Fruit fly (Drosophila melanogaster) whole organism, embryonic: ENCODE data around the gene UQCR-6.4L.

Experiments
- Atf-2 ChIP-seq: fragments of 200-800 bp; sonication (Bioruptor generic); optimal IDR thresholded peaks from 2 replicates; lab custom pipeline; 2016; ENCODE audit warnings: missing biosample characterization, missing genetic modification characterization
- B-H1 ChIP-seq: fragments of 200-800 bp; sonication (Bioruptor generic); IDR thresholded peaks from 3 replicates; pipeline ENCODE4 v1.3.6; 2022; ENCODE audit warnings: missing biosample characterization, missing genetic modification characterization
- B-H2 ChIP-seq: fragments of 200-800 bp; sonication (Bioruptor generic); optimal IDR thresholded peaks from 2 replicates; lab custom pipeline; 2018; ENCODE audit warnings: missing biosample characterization, mild to moderate bottlenecking, missing genetic modification characterization
- CG10979 ChIP-seq: fragments of 200-800 bp; sonication (Bioruptor generic); optimal IDR thresholded peaks from 2 replicates; lab custom pipeline; 2018; ENCODE audit warnings: missing biosample characterization, mild to moderate bottlenecking, missing genetic modification characterization, moderate library complexity
- CG11560 ChIP-seq: fragments of 200-800 bp; sonication (Bioruptor generic); IDR thresholded peaks from 3 replicates; pipeline ENCODE4 v1.3.6; 2022; ENCODE audit warnings: missing biosample characterization, missing genetic modification characterization
- CG13296 ChIP-seq: fragments of 200-800 bp; sonication (Bioruptor generic); optimal IDR thresholded peaks from 3 replicates; lab custom pipeline; 2018; ENCODE audit warnings: missing biosample characterization, mild to moderate bottlenecking, missing genetic modification characterization
- CG13775 ChIP-seq: fragments of 200-800 bp; sonication (Bioruptor generic); optimal IDR thresholded peaks from 3 replicates; lab custom pipeline; 2017; ENCODE audit warnings: missing biosample characterization, mild to moderate bottlenecking, missing genetic modification characterization
- CG14050 ChIP-seq: fragments of 200-800 bp; sonication (Bioruptor generic); IDR thresholded peaks from 3 replicates; pipeline ENCODE4 v1.3.6; 2022; ENCODE audit warnings: missing biosample characterization, missing genetic modification characterization
- CG15011 ChIP-seq: fragments of 200-800 bp; sonication (Bioruptor generic); optimal IDR thresholded peaks from 3 replicates; lab custom pipeline; 2018; ENCODE audit warnings: missing biosample characterization, mild to moderate bottlenecking, missing genetic modification characterization
- CG15479 ChIP-seq: fragments of 200-800 bp; sonication (Bioruptor generic); optimal IDR thresholded peaks from 3 replicates; lab custom pipeline; 2019; ENCODE audit warnings: missing biosample characterization, mild to moderate bottlenecking, missing genetic modification characterization, moderate library complexity
- CG1602 ChIP-seq: fragments of 200-800 bp; sonication (Bioruptor generic); optimal IDR thresholded peaks from 3 replicates; lab custom pipeline; 2016; ENCODE audit warnings: missing biosample characterization, missing genetic modification characterization
- CG2120 ChIP-seq: fragments of 200-800 bp; sonication (Bioruptor generic); optimal IDR thresholded peaks from 3 replicates; lab custom pipeline; 2016; ENCODE audit warnings: missing biosample characterization, missing genetic modification characterization
- CG30403 ChIP-seq: fragments of 200-800 bp; sonication (Bioruptor generic); optimal IDR thresholded peaks from 3 replicates; lab custom pipeline; 2016; ENCODE audit warnings: missing biosample characterization, missing genetic modification characterization
- CG42726 ChIP-seq: fragments of 200-800 bp; sonication (Bioruptor generic); IDR thresholded peaks from 2 replicates; pipeline ENCODE4 v1.3.6; 2022; ENCODE audit warnings: missing biosample characterization, missing genetic modification characterization; ENCODE audit not compliant: partially characterized antibody
- CG4617 ChIP-seq: fragments of 200-800 bp; sonication (Bioruptor generic); optimal IDR thresholded peaks from 3 replicates; lab custom pipeline; 2016; ENCODE audit warnings: missing biosample characterization, missing genetic modification characterization, borderline replicate concordance
- CG6765 ChIP-seq: fragments of 200-800 bp; sonication (Bioruptor generic); optimal IDR thresholded peaks from 3 replicates; lab custom pipeline; 2017; ENCODE audit warnings: missing biosample characterization, mild to moderate bottlenecking, missing genetic modification characterization
- CG7987 ChIP-seq: fragments of 200-800 bp; sonication (Bioruptor generic); optimal IDR thresholded peaks from 2 replicates; lab custom pipeline; 2018; ENCODE audit warnings: missing biosample characterization, mild to moderate bottlenecking, missing genetic modification characterization, moderate library complexity
- CG9727 ChIP-seq: fragments of 200-800 bp; sonication (Bioruptor generic); optimal IDR thresholded peaks from 3 replicates; lab custom pipeline; 2017; ENCODE audit warnings: missing biosample characterization, mild to moderate bottlenecking, missing genetic modification characterization
- CTCF ChIP-seq: fragments of 200-800 bp; sonication (Bioruptor generic); optimal IDR thresholded peaks from 2 replicates; lab custom pipeline; 2017; ENCODE audit warnings: missing biosample characterization, mild to moderate bottlenecking, missing genetic modification characterization, moderate library complexity
- D ChIP-seq, 2 experiments: fragments of 200-800 bp in 1 of 2; fragments of >200 bp in 1 of 2; sonication (Bioruptor generic) in 1 of 2; optimal IDR thresholded peaks; 2 replicates in 1 of 2; 3 replicates in 1 of 2; lab custom pipeline; 2017; ENCODE audit warnings: mild to moderate bottlenecking in 1 of 2, missing biosample characterization in 1 of 2, missing genetic modification characterization in 1 of 2, missing genetic modification reagents in 1 of 2
- Dbx ChIP-seq: fragments of 200-800 bp; sonication (Bioruptor generic); IDR thresholded peaks from 3 replicates; pipeline ENCODE4 v1.3.6; 2022; ENCODE audit warnings: missing biosample characterization, missing genetic modification characterization
- Gsc ChIP-seq: fragments of 200-800 bp; sonication (Bioruptor generic); IDR thresholded peaks from 2 replicates; pipeline ENCODE4 v1.3.6; 2022; ENCODE audit warnings: missing biosample characterization, missing genetic modification characterization
- Gug ChIP-seq: fragments of 200-800 bp; sonication (Bioruptor generic); IDR thresholded peaks from 4 replicates; pipeline ENCODE4 v1.3.6; 2022; ENCODE audit warnings: missing biosample characterization, missing genetic modification characterization
- HLH4C ChIP-seq: fragments of 200-800 bp; sonication (Bioruptor generic); IDR thresholded peaks from 3 replicates; pipeline ENCODE4 v1.3.6; 2022; ENCODE audit warnings: missing biosample characterization, missing genetic modification characterization; ENCODE audit not compliant: partially characterized antibody
- HmgD ChIP-seq: fragments of 200-800 bp; sonication (Bioruptor generic); optimal IDR thresholded peaks from 3 replicates; lab custom pipeline; 2016; ENCODE audit warnings: missing biosample characterization, missing genetic modification characterization
- Hr51 ChIP-seq, 2 experiments: fragments of 200-800 bp; sonication (Bioruptor generic); optimal IDR thresholded peaks; 2 replicates in 1 of 2; 3 replicates in 1 of 2; lab custom pipeline; 2016 to 2018; ENCODE audit warnings: missing biosample characterization in 2 of 2, missing genetic modification characterization in 2 of 2, mild to moderate bottlenecking in 1 of 2, moderate library complexity in 1 of 2
- Kr ChIP-seq: fragments of 200-800 bp; sonication (Bioruptor generic); optimal IDR thresholded peaks from 2 replicates; lab custom pipeline; 2017; ENCODE audit warnings: missing biosample characterization, mild to moderate bottlenecking, missing genetic modification characterization
- MBD-R2 ChIP-seq: fragments of 200-800 bp; sonication (Bioruptor generic); IDR thresholded peaks from 2 replicates; pipeline ENCODE4 v1.3.6; 2022; ENCODE audit warnings: missing biosample characterization, missing genetic modification characterization
- MESR4 ChIP-seq: fragments of 200-800 bp; sonication (Bioruptor generic); optimal IDR thresholded peaks from 2 replicates; lab custom pipeline; 2018; ENCODE audit warnings: missing biosample characterization, mild to moderate bottlenecking, missing genetic modification characterization, moderate library complexity
- NFAT ChIP-seq: fragments of 200-800 bp; sonication (Bioruptor generic); IDR thresholded peaks from 2 replicates; pipeline ENCODE4 v1.3.6; 2022; ENCODE audit warnings: missing biosample characterization, missing genetic modification characterization
- Nf-YA ChIP-seq: fragments of 200-800 bp; sonication (Bioruptor generic); IDR thresholded peaks from 2 replicates; pipeline ENCODE4 v1.3.6; 2022; ENCODE audit warnings: missing biosample characterization, missing genetic modification characterization
- Rfx ChIP-seq: fragments of 200-800 bp; sonication (Bioruptor generic); IDR thresholded peaks from 2 replicates; pipeline ENCODE4 v1.3.6; 2022; ENCODE audit warnings: missing biosample characterization, missing genetic modification characterization
- Sox100B ChIP-seq: fragments of 200-800 bp; sonication (Bioruptor generic); optimal IDR thresholded peaks from 3 replicates; lab custom pipeline; 2018; ENCODE audit warnings: missing biosample characterization, mild to moderate bottlenecking, missing genetic modification characterization
- Sry-δ ChIP-seq: fragments of 200-800 bp; sonication (Bioruptor generic); optimal IDR thresholded peaks from 2 replicates; lab custom pipeline; 2016; ENCODE audit warnings: missing biosample characterization, missing genetic modification characterization
- Taf1 ChIP-seq: fragments of 200-800 bp; sonication (Bioruptor generic); IDR thresholded peaks from 2 replicates; pipeline ENCODE4 v1.3.6; 2022; ENCODE audit warnings: missing biosample characterization, missing genetic modification characterization
- Tbp ChIP-seq: fragments of >200 bp; optimal IDR thresholded peaks from 2 replicates; lab custom pipeline; 2018; ENCODE audit warnings: missing biosample characterization, missing genetic modification characterization
- Usf ChIP-seq: fragments of 200-800 bp; sonication (Bioruptor generic); optimal IDR thresholded peaks from 2 replicates; lab custom pipeline; 2017; ENCODE audit warnings: missing genotype, missing biosample characterization, missing genetic modification characterization
- ash1 ChIP-seq: fragments of 200-800 bp; sonication (Bioruptor generic); optimal IDR thresholded peaks from 2 replicates; lab custom pipeline; 2018; ENCODE audit warnings: missing biosample characterization, mild to moderate bottlenecking, missing genetic modification characterization
- cas ChIP-seq: fragments of 200-800 bp; sonication (Bioruptor generic); IDR thresholded peaks from 2 replicates; pipeline ENCODE4 v1.3.6; 2022; ENCODE audit warnings: missing biosample characterization, missing genetic modification characterization
- chif ChIP-seq, 2 experiments: fragments of 200-800 bp; sonication (Bioruptor generic); optimal IDR thresholded peaks; 3 replicates each; lab custom pipeline; 2016; ENCODE audit warnings: missing biosample characterization in 2 of 2, missing genetic modification characterization in 2 of 2
- chm ChIP-seq: fragments of 200-800 bp; sonication (Bioruptor generic); IDR thresholded peaks from 2 replicates; pipeline ENCODE4 v1.3.6; 2022; ENCODE audit warnings: missing biosample characterization, missing genetic modification characterization
- crol ChIP-seq: fragments of 200-800 bp; sonication (Bioruptor generic); IDR thresholded peaks from 2 replicates; pipeline ENCODE4 v1.3.6; 2022; ENCODE audit warnings: missing biosample characterization, missing genetic modification characterization
- ewg ChIP-seq: fragments of 200-800 bp; sonication (Bioruptor generic); optimal IDR thresholded peaks from 3 replicates; lab custom pipeline; 2017; ENCODE audit warnings: mild to moderate bottlenecking, missing biosample characterization, missing genetic modification reagents, missing genetic modification characterization
- gro ChIP-seq: fragments of 200-800 bp; sonication (Bioruptor generic); optimal IDR thresholded peaks from 2 replicates; lab custom pipeline; 2016; ENCODE audit warnings: missing biosample characterization, missing genetic modification characterization
- her ChIP-seq: fragments of 200-800 bp; sonication (Bioruptor generic); optimal IDR thresholded peaks from 2 replicates; lab custom pipeline; 2016; ENCODE audit warnings: missing biosample characterization, missing genetic modification characterization
- ind ChIP-seq: fragments of 200-800 bp; sonication (Bioruptor generic); optimal IDR thresholded peaks from 3 replicates; lab custom pipeline; 2016; ENCODE audit warnings: missing biosample characterization, missing genetic modification characterization
- klu ChIP-seq: fragments of 200-800 bp; sonication (Bioruptor generic); IDR thresholded peaks from 2 replicates; pipeline ENCODE4 v1.3.6; 2022; ENCODE audit warnings: missing biosample characterization, missing genetic modification characterization
- knrl ChIP-seq: fragments of 200-800 bp; sonication (Bioruptor generic); IDR thresholded peaks from 3 replicates; pipeline ENCODE4 v1.3.6; 2022; ENCODE audit warnings: missing biosample characterization, missing genetic modification characterization; ENCODE audit not compliant: partially characterized antibody
- pum ChIP-seq: fragments of 200-800 bp; sonication (Bioruptor generic); optimal IDR thresholded peaks from 2 replicates; lab custom pipeline; 2016; ENCODE audit warnings: missing biosample characterization, missing genetic modification characterization
- ro ChIP-seq: fragments of 200-800 bp; sonication (Bioruptor generic); IDR thresholded peaks from 2 replicates; pipeline ENCODE4 v1.3.6; 2022; ENCODE audit warnings: missing biosample characterization, missing genetic modification characterization
- trem ChIP-seq: fragments of 200-800 bp; optimal IDR thresholded peaks from 3 replicates; lab custom pipeline; 2019; ENCODE audit warnings: missing biosample characterization, mild to moderate bottlenecking, missing genetic modification characterization, moderate library complexity
- trh ChIP-seq: fragments of 200-800 bp; sonication (Bioruptor generic); optimal IDR thresholded peaks from 2 replicates; lab custom pipeline; 2016; ENCODE audit warnings: missing biosample characterization, missing genetic modification characterization

Gene UQCR-6.4L

dm6 chr3L:16567495-16567894 is 945 bp downstream of the UQCR-6.4L start (continued):
- 0 out of 2 replicates have a peak, but pooled peaks have one; percentile 20 for TF ChIP-seq chm (GFP tag; lab: Robert Waterston, UW)
- no peak for TF ChIP-seq gro (GFP tag; lab: Kevin White, UChicago)
- TF ChIP-seq CG30403 (GFP tag; lab: Kevin White, UChicago) = peak; percentile 43
- TF ChIP-seq CG4617 = no peak
- no peak for TF ChIP-seq Atf-2
- no peak for TF ChIP-seq NFAT (GFP tag; lab: Robert Waterston, UW)
- TF ChIP-seq Sry-δ = no peak
- no peak for TF ChIP-seq CG2120
- TF ChIP-seq Sox100B (GFP tag; lab: Kevin White, UChicago) = peak; percentile 68
- TF ChIP-seq CG9727 = peak; percentile 53
- TF ChIP-seq B-H2 = no peak
- no peak for TF ChIP-seq MBD-R2
- TF ChIP-seq Hr51 (GFP tag; optimal IDR thresholded peaks at IDR 0.05; lab: Kevin White, UChicago) = peak in 1 of 2 experiments; percentile 79
- no peak for TF ChIP-seq Kr
- no peak for TF ChIP-seq pum (GFP tag; lab: Kevin White, UChicago)
- no peak for TF ChIP-seq Dbx (GFP tag; lab: Robert Waterston, UW)
- no peak for TF ChIP-seq CG42726 (GFP tag; lab: Robert Waterston, UW)
- TF ChIP-seq CG14050 (GFP tag; lab: Robert Waterston, UW) = no peak
- no peak for TF ChIP-seq HLH4C
- peak; percentile 40 for TF ChIP-seq CG15011 (GFP tag; lab: Kevin White, UChicago)
- TF ChIP-seq Gsc = no peak
- TF ChIP-seq trh = no peak
- TF ChIP-seq CG6765 (GFP tag; lab: Kevin White, UChicago) = no peak
- TF ChIP-seq CG1602 (GFP tag; lab: Kevin White, UChicago) = peak; percentile 41
- no peak for TF ChIP-seq ash1 (GFP tag; lab: Kevin White, UChicago)
- no peak for TF ChIP-seq cas (GFP tag; lab: Robert Waterston, UW)
- TF ChIP-seq MESR4 (GFP tag; lab: Kevin White, UChicago) = no peak
- peak; percentile 12; the same call in 1 of the 3 replicates for TF ChIP-seq B-H1 (GFP tag; lab: Robert Waterston, UW)
- TF ChIP-seq Taf1 = no peak
- peak; percentile 44 for TF ChIP-seq CG13296
- no peak for TF ChIP-seq knrl (GFP tag; lab: Robert Waterston, UW)
- TF ChIP-seq Nf-YA (GFP tag; lab: Robert Waterston, UW) = no peak
- TF ChIP-seq Rfx = peak; percentile 19; the same call in 1 of the 2 replicates
- peak; percentile 18 for TF ChIP-seq CG13775 (GFP tag; lab: Kevin White, UChicago)
- TF ChIP-seq CG11560 (tag; lab: Robert Waterston, UW) = no peak
- peak; percentile 70 for TF ChIP-seq ewg (GFP tag; lab: Kevin White, UChicago)
- TF ChIP-seq klu (GFP tag; lab: Robert Waterston, UW) = no peak
- no peak for TF ChIP-seq her (GFP tag; lab: Kevin White, UChicago)
- TF ChIP-seq CG15479 (GFP tag; lab: Kevin White, UChicago) = no peak
- TF ChIP-seq D (optimal IDR thresholded peaks at IDR 0.05; lab: Kevin White, UChicago) = no peak
- peak; percentile 72 for TF ChIP-seq D (GFP tag; optimal IDR thresholded peaks at IDR 0.05; lab: Kevin White, UChicago)
- TF ChIP-seq chif (GFP tag; optimal IDR thresholded peaks at IDR 0.05; lab: Kevin White, UChicago) = peak in 1 of 2 experiments; percentile 18
- no peak for TF ChIP-seq Gug (GFP tag; lab: Robert Waterston, UW)
- no peak for TF ChIP-seq Tbp (GFP tag; lab: Kevin White, UChicago)
- TF ChIP-seq HmgD (GFP tag; lab: Kevin White, UChicago) = no peak
- peak; percentile 82 for TF ChIP-seq CG10979 (tag; lab: Kevin White, UChicago)
- no peak for TF ChIP-seq CG7987 (GFP tag; lab: Kevin White, UChicago)
- no peak for TF ChIP-seq CTCF (GFP tag; lab: Kevin White, UChicago)
- TF ChIP-seq ind (GFP tag; lab: Kevin White, UChicago) = peak; percentile 27
- no peak for TF ChIP-seq crol (GFP tag; lab: Robert Waterston, UW)
- TF ChIP-seq Usf (GFP tag; lab: Kevin White, UChicago) = no peak
- TF ChIP-seq trem (tag; lab: Kevin White, UChicago) = peak; percentile 61
- no peak for TF ChIP-seq ro (GFP tag; lab: Robert Waterston, UW)
